Fruit fly (Drosophila melanogaster): ENCODE results near the gene CG3815.

DNA sequence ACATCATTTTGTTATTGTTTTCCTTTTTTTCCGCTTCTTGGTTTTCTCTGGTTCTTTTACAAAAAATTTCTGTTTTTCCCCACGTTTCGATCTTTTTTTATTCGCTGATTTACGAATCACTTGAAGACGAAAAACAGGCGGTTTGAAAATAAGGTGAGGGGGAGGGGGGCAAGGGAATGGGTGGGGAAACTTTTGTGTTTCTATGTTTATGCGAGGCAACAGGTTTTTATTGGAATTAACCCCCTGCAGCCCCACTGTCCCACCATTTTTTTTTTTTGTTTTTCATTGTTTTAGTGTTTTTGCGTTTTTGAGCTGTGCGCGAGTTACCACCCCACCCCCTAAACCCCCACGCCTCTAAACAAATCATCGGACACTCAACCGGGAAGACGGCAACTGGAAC is 39.8 kb downstream of the CG3815 start:
- TF ChIP-seq CG8301 (tag; optimal IDR thresholded peaks at IDR 0.05) (no peak), CG13204 (GFP tag; optimal IDR thresholded peaks at IDR 0.05) (no peak), Pif1A (GFP tag; optimal IDR thresholded peaks at IDR 0.05) (no peak), CG10348 (GFP tag; IDR thresholded peaks at IDR 0.05) (no peak), CG14655 (GFP tag; optimal IDR thresholded peaks at IDR 0.05) (no peak), Snoo (tag; optimal IDR thresholded peaks at IDR 0.05) (no peak), CG32121 (GFP tag; IDR thresholded peaks at IDR 0.05) (no peak), EcR (GFP tag; optimal IDR thresholded peaks at IDR 0.05) (no peak), fd96Ca (GFP tag; IDR thresholded peaks at IDR 0.05) (no peak)
